Worm (Caenorhabditis elegans): Measurements from ENCODE around the gene C07E3.9.
"Not testable (repeated sequence)": the region's sequence is repeated elsewhere in the genome, so short reads cannot be mapped to it uniquely, and the experiment has no call there.

Gene C07E3.9

DNA sequence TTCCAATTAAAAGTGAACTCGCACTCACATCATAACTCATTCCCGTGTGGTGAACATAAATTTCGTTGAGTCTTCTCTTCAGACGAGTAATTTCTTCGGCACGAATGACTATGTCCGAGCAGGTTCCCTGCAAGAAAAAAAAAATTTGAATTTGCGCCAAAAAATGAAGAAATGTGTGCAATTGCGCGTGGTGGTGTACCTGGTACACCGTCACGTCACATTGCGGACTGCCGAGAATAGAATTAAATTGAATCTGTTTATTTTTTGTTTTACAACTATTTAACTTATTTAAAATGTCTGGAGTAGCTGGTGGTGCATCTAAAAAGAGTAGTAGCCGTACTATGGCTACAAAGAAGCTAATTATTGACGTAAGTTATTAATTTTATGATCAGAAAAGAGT, 49.6 kb upstream of the C07E3.9 start, which contains the start of gene mdt-22 (continued):
- peak; percentile 82 for TF ChIP-seq lin-38 (GFP tag; IDR thresholded peaks at IDR 0.05)
- no peak for TF ChIP-seq nhr-48 (tag; optimal IDR thresholded peaks at IDR 0.05)
- peak; percentile 20 for TF ChIP-seq nhr-28 (tag; optimal IDR thresholded peaks at IDR 0.05)
- TF ChIP-seq egl-43 (GFP tag; IDR thresholded peaks at IDR 0.05), result peak; percentile 64; the same call in 1 of the 2 replicates
- TF ChIP-seq nhr-42 (GFP tag; IDR thresholded peaks at IDR 0.05), result 0 out of 2 replicates have a peak, but pooled peaks have one; percentile 57
- TF ChIP-seq unc-62 (GFP tag; optimal IDR thresholded peaks at IDR 0.05 in 1 of 2), result no peak
- no peak for TF ChIP-seq unc-62 (tag; optimal IDR thresholded peaks at IDR 0.05)
- no peak for TF ChIP-seq tag-97 (GFP tag; IDR thresholded peaks at IDR 0.05)
- TF ChIP-seq daf-16 (GFP tag; optimal IDR thresholded peaks at IDR 0.05), result peak in 1 of 2 experiments; percentile 45
- TF ChIP-seq daf-16 (tag; optimal IDR thresholded peaks at IDR 0.05), result peak; percentile 45
- TF ChIP-seq F37D6.2 (tag; optimal IDR thresholded peaks at IDR 0.05), result peak; percentile 37
- peak; percentile 58 for TF ChIP-seq nhr-102 (tag; optimal IDR thresholded peaks at IDR 0.05)
- TF ChIP-seq zip-11 (GFP tag; IDR thresholded peaks at IDR 0.05), result no peak
- peak; percentile 72 for TF ChIP-seq lin-13 (GFP tag; optimal IDR thresholded peaks at IDR 0.05)
- TF ChIP-seq ceh-20 (GFP tag; IDR thresholded peaks at IDR 0.05), result peak; percentile 68
- peak; percentile 49; the same call in 1 of the 2 replicates for TF ChIP-seq lin-1 (GFP tag; IDR thresholded peaks at IDR 0.05)
- no peak for TF ChIP-seq gei-8 (GFP tag; optimal IDR thresholded peaks at IDR 0.05)
- no peak for TF ChIP-seq zfp-2 (tag; optimal IDR thresholded peaks at IDR 0.05)
- peak; percentile 33 for TF ChIP-seq unc-130 (GFP tag; optimal IDR thresholded peaks at IDR 0.05)
- peak in 1 of 2 experiments; percentile 83 for TF ChIP-seq lsy-2 (tag; optimal IDR thresholded peaks at IDR 0.05)
- TF ChIP-seq snpc-1.2 (GFP tag; IDR thresholded peaks at IDR 0.05), result peak; percentile 29; the same call in 1 of the 2 replicates
- no peak for TF ChIP-seq D1046.2 (GFP tag; IDR thresholded peaks at IDR 0.05)
- TF ChIP-seq spr-3 (GFP tag; optimal IDR thresholded peaks at IDR 0.05), result no peak
- TF ChIP-seq arid-1 (GFP tag; conservative IDR thresholded peaks at IDR 0.05), result peak; percentile 78; the same call in 1 of the 2 replicates
- TF ChIP-seq jun-1 (tag; optimal IDR thresholded peaks at IDR 0.05), result peak; percentile 1
- peak; percentile 27 for TF ChIP-seq F10B5.3 (tag; optimal IDR thresholded peaks at IDR 0.05)
- no peak for TF ChIP-seq dmd-9 (GFP tag; IDR thresholded peaks at IDR 0.05)
- TF ChIP-seq dve-1 (tag; optimal IDR thresholded peaks at IDR 0.05; ENCODE audit: insufficient read depth), result peak; percentile 60
- peak; percentile 60 for TF ChIP-seq hlh-11 (tag; optimal IDR thresholded peaks at IDR 0.05)
- TF ChIP-seq zfp-3 (GFP tag; conservative IDR thresholded peaks at IDR 0.05), result 0 out of 2 replicates have a peak, but pooled peaks have one; percentile 56
- peak; percentile 58 for TF ChIP-seq T20F7.1 (GFP tag; optimal IDR thresholded peaks at IDR 0.05)
- peak; percentile 76 for TF ChIP-seq rbr-2 (tag; optimal IDR thresholded peaks at IDR 0.05)
- TF ChIP-seq duxl-1 (tag; optimal IDR thresholded peaks at IDR 0.05; ENCODE audit: poor library complexity), result peak; percentile 2
- 0 out of 2 replicates have a peak, but pooled peaks have one; percentile 46 for TF ChIP-seq daf-19 (GFP tag; conservative IDR thresholded peaks at IDR 0.05)
- TF ChIP-seq pha-4 (GFP tag; IDR thresholded peaks at IDR 0.05), result peak; percentile 63; the same call in 1 of the 2 replicates
- TF ChIP-seq pha-4 (tag; optimal IDR thresholded peaks at IDR 0.05), result no peak
- no peak for TF ChIP-seq ceh-82 (tag; optimal IDR thresholded peaks at IDR 0.05)
- peak; percentile 62 for TF ChIP-seq vab-7 (GFP tag; IDR thresholded peaks at IDR 0.05)
- TF ChIP-seq hif-1 (tag; optimal IDR thresholded peaks at IDR 0.05), result peak in 1 of 2 experiments; percentile 51
- TF ChIP-seq dpl-1 (GFP tag; optimal IDR thresholded peaks at IDR 0.05), result peak; percentile 95
- TF ChIP-seq aha-1 (tag), result peak; percentile 90
- peak; percentile 28 for TF ChIP-seq nhr-6 (tag; optimal IDR thresholded peaks at IDR 0.05)

DNA sequence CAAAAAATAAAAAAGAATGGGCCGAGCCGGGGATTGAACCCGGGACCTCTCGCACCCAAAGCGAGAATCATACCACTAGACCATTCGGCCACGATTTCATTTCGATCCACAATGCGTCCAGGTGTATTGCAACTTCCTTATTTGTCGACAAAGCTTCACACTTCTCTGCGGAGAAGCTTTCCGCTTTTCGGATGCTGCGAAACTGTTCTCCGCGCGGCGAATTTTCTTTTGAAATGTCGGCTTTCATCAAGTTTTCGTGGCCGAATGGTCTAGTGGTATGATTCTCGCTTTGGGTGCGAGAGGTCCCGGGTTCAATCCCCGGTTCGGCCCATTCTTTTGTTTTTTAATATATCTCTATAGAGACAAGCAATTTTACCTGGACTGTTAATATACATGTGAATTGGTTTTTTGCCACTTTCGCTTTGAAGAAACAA, 48.4 kb upstream of the C07E3.9 start:
- 0 out of 2 replicates have a peak, but pooled peaks have one; percentile 68 for TF ChIP-seq snpc-1.2 (GFP tag; IDR thresholded peaks at IDR 0.05)
- peak; percentile 37 for TF ChIP-seq rbr-2 (tag; optimal IDR thresholded peaks at IDR 0.05)
- 0 out of 2 replicates have a peak, but pooled peaks have one; percentile 28 for TF ChIP-seq Y48G9A.11 (GFP tag; IDR thresholded peaks at IDR 0.05)
- peak; percentile 78 for TF ChIP-seq egl-43 (GFP tag; IDR thresholded peaks at IDR 0.05)
- TF ChIP-seq spr-1 (tag; optimal IDR thresholded peaks at IDR 0.05), result peak; percentile 48
- TF ChIP-seq aha-1 (tag), result peak; percentile 92
- 0 out of 2 replicates have a peak, but pooled peaks have one; percentile 2 for TF ChIP-seq Y105C5A.15 (GFP tag; IDR thresholded peaks at IDR 0.05)
- peak; percentile 67; the same call in 1 of the 2 replicates for TF ChIP-seq F26F4.8 (GFP tag; conservative IDR thresholded peaks at IDR 0.05)
- peak; percentile 72 for TF ChIP-seq pha-4 (GFP tag; IDR thresholded peaks at IDR 0.05)
- not testable (repeated sequence) for TF ChIP-seq pha-4 (tag; optimal IDR thresholded peaks at IDR 0.05)
- TF ChIP-seq vab-7 (GFP tag; IDR thresholded peaks at IDR 0.05), result peak; percentile 21; the same call in 1 of the 2 replicates
- TF ChIP-seq unc-130 (GFP tag; optimal IDR thresholded peaks at IDR 0.05), result peak; percentile 16
- peak; percentile 30 for TF ChIP-seq dmd-6 (GFP tag; IDR thresholded peaks at IDR 0.05)
- TF ChIP-seq nhr-102 (tag; optimal IDR thresholded peaks at IDR 0.05), result peak; percentile 26
- TF ChIP-seq set-16 (GFP tag; IDR thresholded peaks at IDR 0.05), result peak; percentile 58; the same call in 1 of the 2 replicates
- TF ChIP-seq T26A8.4 (GFP tag; IDR thresholded peaks at IDR 0.05), result peak; percentile 73
- peak; percentile 17 for TF ChIP-seq mes-2 (tag; optimal IDR thresholded peaks at IDR 0.05; ENCODE audit: poor library complexity, severe bottlenecking)
